Worm (Caenorhabditis elegans) whole organism, L1 larva: ENCODE results near the gene T05H4.4.

ENCODE experiments used
- C16A3.4 ChIP-seq: fragments of 150-350 bp; optimal IDR thresholded peaks from 2 replicates; lab custom pipeline; 2014; ENCODE audit warnings: missing biosample characterization, missing genetic modification characterization
- C34B4.2 ChIP-seq: sonication (generic microtip); optimal IDR thresholded peaks from 2 replicates; lab custom pipeline; 2017; ENCODE audit warnings: mild to moderate bottlenecking, missing genetic modification characterization, missing compliant biosample characterization
- alr-1 ChIP-seq: fragments of 200-800 bp; sonication (Bioruptor generic); optimal IDR thresholded peaks from 2 replicates; lab custom pipeline; 2018; ENCODE audit warnings: borderline replicate concordance, mild to moderate bottlenecking, missing genetic modification characterization, missing compliant biosample characterization
- ama-1 ChIP-seq: fragments of 150-350 bp; optimal IDR thresholded peaks from 2 replicates; lab custom pipeline; 2014
- ceh-63 ChIP-seq: fragments of 200-800 bp; sonication (Bioruptor generic); optimal IDR thresholded peaks from 2 replicates; lab custom pipeline; 2018; ENCODE audit warnings: mild to moderate bottlenecking, missing genetic modification characterization, missing compliant biosample characterization
- dpl-1 ChIP-seq, 3 experiments: fragments of 150-350 bp in 2 of 3; sonication (generic microtip) in 1 of 3; optimal IDR thresholded peaks; 2 replicates each; lab custom pipeline; 2014 to 2017; ENCODE audit warnings: missing biosample characterization in 3 of 3, missing genetic modification characterization in 3 of 3, missing genetic modification reagents in 3 of 3
- dsc-1 ChIP-seq: sonication (generic microtip); optimal IDR thresholded peaks from 2 replicates; lab custom pipeline; 2016; ENCODE audit warnings: mild to moderate bottlenecking, missing genetic modification characterization, missing compliant biosample characterization
- efl-1 ChIP-seq, 4 experiments: fragments of 150-350 bp; optimal IDR thresholded peaks in 3 of 4; peaks in 1 of 4; 1 replicate in 1 of 4; 2 replicates in 3 of 4; lab custom pipeline; 2014; ENCODE audit warnings: missing biosample characterization in 2 of 4, missing genetic modification characterization in 2 of 4, missing genetic modification reagents in 2 of 4
- efl-3 ChIP-seq: fragments of 200-800 bp; sonication (Bioruptor generic); optimal IDR thresholded peaks from 2 replicates; lab custom pipeline; 2018; ENCODE audit warnings: mild to moderate bottlenecking, missing genetic modification characterization, missing compliant biosample characterization
- elt-2 ChIP-seq: sonication (generic microtip); optimal IDR thresholded peaks from 2 replicates; lab custom pipeline; 2016; ENCODE audit warnings: missing genetic modification characterization, mild to moderate bottlenecking, inconsistent platforms, missing compliant biosample characterization, missing genetic modification reagents
- fkh-4 ChIP-seq: sonication (generic microtip); optimal IDR thresholded peaks from 2 replicates; lab custom pipeline; 2016; ENCODE audit warnings: missing compliant biosample characterization, missing genetic modification characterization, borderline replicate concordance
- fkh-8 ChIP-seq: sonication (generic microtip); optimal IDR thresholded peaks from 2 replicates; lab custom pipeline; 2016; ENCODE audit warnings: mild to moderate bottlenecking, missing genetic modification characterization, missing compliant biosample characterization
- grh-1 ChIP-seq: fragments of 200-800 bp; sonication (Bioruptor generic); IDR thresholded peaks from 2 replicates; pipeline ENCODE4 v1.3.6; 2022; ENCODE audit warnings: missing genetic modification reagents, missing genetic modification characterization, missing compliant biosample characterization
- hlh-17 ChIP-seq: fragments of 200-800 bp; sonication (Bioruptor generic); optimal IDR thresholded peaks from 2 replicates; lab custom pipeline; 2018; ENCODE audit warnings: missing genetic modification characterization, mild to moderate bottlenecking, missing compliant biosample characterization, moderate library complexity, borderline replicate concordance
- hpl-2 ChIP-seq: fragments of 150-350 bp; optimal IDR thresholded peaks from 2 replicates; lab custom pipeline; 2014; ENCODE audit warnings: missing biosample characterization, missing genetic modification reagents, missing genetic modification characterization
- irx-1 ChIP-seq: sonication (generic microtip); optimal IDR thresholded peaks from 2 replicates; lab custom pipeline; 2016; ENCODE audit warnings: missing genetic modification characterization, missing compliant biosample characterization
- isw-1 ChIP-seq: fragments of 200-800 bp; sonication (Bioruptor generic); IDR thresholded peaks from 2 replicates; pipeline ENCODE4 v1.3.6; 2022; ENCODE audit warnings: missing genetic modification characterization, missing compliant biosample characterization
- lin-14 ChIP-seq: fragments of 200-800 bp; sonication (Bioruptor generic); optimal IDR thresholded peaks from 2 replicates; lab custom pipeline; 2018; ENCODE audit warnings: mild to moderate bottlenecking, missing genetic modification characterization, moderate library complexity, missing compliant biosample characterization
- lsy-2 ChIP-seq, 2 experiments: fragments of 150-350 bp; optimal IDR thresholded peaks; 2 replicates each; lab custom pipeline; 2014; ENCODE audit warnings: missing biosample characterization in 2 of 2, missing genetic modification characterization in 2 of 2
- mab-9 ChIP-seq: fragments of 200-800 bp; sonication (Bioruptor generic); IDR thresholded peaks from 2 replicates; pipeline ENCODE4 v1.3.6; 2022; ENCODE audit warnings: missing genetic modification reagents, missing genetic modification characterization, missing compliant biosample characterization
- mef-2 ChIP-seq: fragments of 150-350 bp; optimal IDR thresholded peaks from 2 replicates; lab custom pipeline; 2014; ENCODE audit warnings: missing biosample characterization, missing genetic modification characterization
- nhr-11 ChIP-seq: fragments of 150-350 bp; optimal IDR thresholded peaks from 2 replicates; lab custom pipeline; 2014; ENCODE audit warnings: missing biosample characterization, missing genetic modification characterization
- nhr-20 ChIP-seq: sonication (generic microtip); optimal IDR thresholded peaks from 2 replicates; lab custom pipeline; 2016; ENCODE audit warnings: mild to moderate bottlenecking, missing genetic modification characterization, missing compliant biosample characterization
- nhr-47 ChIP-seq: sonication (generic microtip); optimal IDR thresholded peaks from 2 replicates; lab custom pipeline; 2016; ENCODE audit warnings: mild to moderate bottlenecking, missing genetic modification characterization, moderate library complexity, missing compliant biosample characterization
- nhr-76 ChIP-seq: sonication (generic microtip); optimal IDR thresholded peaks from 2 replicates; lab custom pipeline; 2017; ENCODE audit warnings: missing biosample characterization, missing genetic modification characterization
- nhr-77 ChIP-seq: fragments of 150-350 bp; optimal IDR thresholded peaks from 2 replicates; lab custom pipeline; 2014; ENCODE audit warnings: missing biosample characterization, missing genetic modification characterization
- nhr-90 ChIP-seq: sonication (generic microtip); optimal IDR thresholded peaks from 2 replicates; lab custom pipeline; 2016; ENCODE audit warnings: mild to moderate bottlenecking, missing genetic modification characterization, missing compliant biosample characterization; ENCODE audit not compliant: poor library complexity
- pax-3 ChIP-seq: fragments of 200-800 bp; sonication (Bioruptor generic); optimal IDR thresholded peaks from 2 replicates; lab custom pipeline; 2018; ENCODE audit warnings: mild to moderate bottlenecking, missing genetic modification characterization, moderate library complexity, missing compliant biosample characterization
- pqm-1 ChIP-seq: sonication (generic microtip); optimal IDR thresholded peaks from 3 replicates; lab custom pipeline; 2017; ENCODE audit warnings: missing biosample characterization, missing genetic modification characterization
- rnt-1 ChIP-seq: sonication (generic microtip); optimal IDR thresholded peaks from 2 replicates; lab custom pipeline; 2016; ENCODE audit warnings: mild to moderate bottlenecking, missing genetic modification characterization, moderate library complexity, missing compliant biosample characterization
- snu-23 ChIP-seq: sonication (generic microtip); optimal IDR thresholded peaks from 2 replicates; lab custom pipeline; 2016; ENCODE audit warnings: missing genetic modification characterization, missing compliant biosample characterization
- sptf-1 ChIP-seq: fragments of 150-350 bp; optimal IDR thresholded peaks from 2 replicates; lab custom pipeline; 2014; ENCODE audit warnings: missing biosample characterization, missing genetic modification characterization
- tbx-2 ChIP-seq: sonication (generic microtip); optimal IDR thresholded peaks from 2 replicates; lab custom pipeline; 2016; ENCODE audit warnings: missing genetic modification characterization, missing compliant biosample characterization
- unc-130 ChIP-seq: fragments of 150-350 bp; optimal IDR thresholded peaks from 2 replicates; lab custom pipeline; 2017; ENCODE audit warnings: missing biosample characterization, missing genetic modification characterization, inconsistent platforms
- unc-86 ChIP-seq: sonication (generic microtip); optimal IDR thresholded peaks from 2 replicates; lab custom pipeline; 2016; ENCODE audit warnings: missing genetic modification characterization, missing compliant biosample characterization
- zag-1 ChIP-seq: fragments of 150-350 bp; optimal IDR thresholded peaks from 2 replicates; lab custom pipeline; 2014; ENCODE audit warnings: missing biosample characterization, missing genetic modification characterization
- zip-4 ChIP-seq: fragments of 200-800 bp; sonication (Bioruptor generic); optimal IDR thresholded peaks from 2 replicates; lab custom pipeline; 2018; ENCODE audit warnings: mild to moderate bottlenecking, missing genetic modification characterization, moderate library complexity, missing compliant biosample characterization
- ztf-11 ChIP-seq, 2 experiments: sonication (generic microtip); optimal IDR thresholded peaks; 2 replicates each; lab custom pipeline; 2016 to 2017; ENCODE audit warnings: missing genetic modification characterization in 2 of 2, missing biosample characterization in 1 of 2, missing compliant biosample characterization in 1 of 2

T05H4.4 gene

DNA sequence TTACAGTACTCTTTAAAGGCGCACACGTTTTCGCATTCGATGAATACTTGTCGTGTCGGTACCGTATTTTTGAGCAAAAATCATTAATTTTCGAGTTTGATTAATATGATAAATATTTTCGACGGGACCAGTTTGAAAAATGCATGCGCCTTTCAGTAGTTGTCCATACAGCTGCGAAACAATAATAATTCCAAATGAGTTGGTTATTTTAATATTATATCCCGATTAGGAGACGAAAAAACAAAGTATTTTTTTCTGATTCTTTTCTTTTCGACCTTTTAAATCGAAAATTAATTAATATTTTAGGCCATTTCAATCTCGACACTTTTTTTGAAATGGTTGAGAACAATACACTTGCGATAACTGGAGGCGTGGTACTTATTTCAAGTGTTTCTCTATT, at the start of gene T05H4.4:
T05H4.4 (plus strand) TSS at position 301 of the 400 bp plus-strand sequence.
- TF ChIP-seq grh-1 (GFP tag; lab: Robert Waterston, UW) (no peak), pax-3 (tag; lab: Kevin White, UChicago) (no peak), hlh-17 (GFP tag; lab: Kevin White, UChicago) (no peak), isw-1 (GFP tag; lab: Robert Waterston, UW) (no peak), C16A3.4 (no peak), lsy-2 (tag; optimal IDR thresholded peaks at IDR 0.05; lab: Kevin White, UChicago) (no peak), irx-1 (tag; lab: Kevin White, UChicago) (no peak), ama-1 (lab: Kevin White, UChicago) (no peak), pqm-1 (no peak), lin-14 (GFP tag; lab: Kevin White, UChicago) (no peak), mef-2 (tag; lab: Kevin White, UChicago) (no peak), nhr-77 (no peak), mab-9 (GFP tag; lab: Robert Waterston, UW) (no peak), ztf-11 (tag; optimal IDR thresholded peaks at IDR 0.05; lab: Kevin White, UChicago) (no peak), alr-1 (tag; lab: Kevin White, UChicago) (no peak), snu-23 (no peak), zip-4 (no peak)

DNA sequence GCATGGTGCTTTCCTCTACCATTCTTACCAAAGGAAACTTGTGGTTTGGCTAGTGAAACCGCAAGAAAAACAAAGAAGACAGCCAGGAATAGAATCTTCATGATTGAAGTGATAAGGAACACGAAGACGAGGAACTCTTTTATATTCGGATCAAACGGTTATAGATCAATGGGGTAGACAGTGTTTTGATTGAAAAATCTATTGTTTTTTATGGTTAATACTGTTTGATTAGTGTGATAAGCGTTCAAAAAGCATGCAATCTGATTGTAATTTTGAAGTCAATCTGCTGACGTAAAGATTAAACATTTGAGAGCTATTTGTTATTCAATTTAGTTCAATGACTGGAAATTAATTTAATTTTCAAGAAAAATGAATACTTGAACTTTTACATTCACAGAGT, 49.1 kb upstream of the T05H4.4 start, which contains the start of gene F57F4.2:
F57F4.2 (minus strand) TSS at position 101 of the 400 bp plus-strand sequence.
- no peak for TF ChIP-seq C34B4.2 (tag; lab: Kevin White, UChicago)
- TF ChIP-seq efl-3 (GFP tag; lab: Kevin White, UChicago): no peak
- TF ChIP-seq pax-3 (tag; lab: Kevin White, UChicago): no peak
- TF ChIP-seq nhr-76 (tag; lab: Kevin White, UChicago): no peak
- TF ChIP-seq fkh-8 (tag; lab: Kevin White, UChicago): no peak
- no peak for TF ChIP-seq nhr-11 (tag; lab: Kevin White, UChicago)
- no peak for TF ChIP-seq zag-1 (tag; lab: Kevin White, UChicago)
- TF ChIP-seq dsc-1 (tag; lab: Kevin White, UChicago): no peak
- TF ChIP-seq fkh-4: no peak
- TF ChIP-seq mab-9 (GFP tag; lab: Robert Waterston, UW): no peak
- no peak for TF ChIP-seq nhr-77
- no peak for TF ChIP-seq pqm-1
- no peak for TF ChIP-seq nhr-47 (tag; lab: Kevin White, UChicago)
- no peak for TF ChIP-seq unc-130 (tag; lab: Kevin White, UChicago)

DNA sequence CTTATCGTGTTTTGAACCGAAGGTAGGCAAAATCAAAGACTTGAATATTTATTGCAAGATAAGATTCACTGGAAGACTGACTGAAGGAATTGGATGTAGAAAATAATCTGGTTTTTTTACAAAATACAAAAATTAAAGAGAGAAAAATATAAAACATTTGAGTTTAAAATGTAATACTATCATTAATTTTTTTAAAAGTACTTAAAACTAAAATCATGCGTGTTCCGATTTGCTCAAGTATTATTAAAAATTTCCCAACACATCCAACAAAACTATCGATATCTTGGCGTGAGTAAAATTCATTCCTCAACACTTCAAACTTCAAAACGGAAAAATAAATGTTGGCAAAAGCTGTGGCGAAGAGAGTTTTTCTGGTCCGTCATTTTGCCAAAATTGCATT, 48.5 kb upstream of the T05H4.4 start, which contains the start of gene F57F4.1:
F57F4.1 (plus strand) TSS at position 301 of the 400 bp plus-strand sequence.
- TF ChIP-seq nhr-20 (tag; lab: Kevin White, UChicago) (no peak), hpl-2 (GFP tag; lab: Kevin White, UChicago) (no peak), nhr-90 (tag; lab: Kevin White, UChicago) (no peak), unc-130 (tag; lab: Kevin White, UChicago) (no peak), tbx-2 (tag; lab: Kevin White, UChicago) (no peak), efl-1 (optimal IDR thresholded peaks at IDR 0.05; lab: Kevin White, UChicago) (no peak), efl-1 (GFP tag; optimal IDR thresholded peaks at IDR 0.05 in 1 of 2; lab: Kevin White, UChicago) (no peak), pax-3 (tag; lab: Kevin White, UChicago) (no peak), snu-23 (no peak), fkh-4 (no peak), unc-86 (tag; lab: Kevin White, UChicago) (no peak), mef-2 (tag; lab: Kevin White, UChicago) (no peak)

DNA sequence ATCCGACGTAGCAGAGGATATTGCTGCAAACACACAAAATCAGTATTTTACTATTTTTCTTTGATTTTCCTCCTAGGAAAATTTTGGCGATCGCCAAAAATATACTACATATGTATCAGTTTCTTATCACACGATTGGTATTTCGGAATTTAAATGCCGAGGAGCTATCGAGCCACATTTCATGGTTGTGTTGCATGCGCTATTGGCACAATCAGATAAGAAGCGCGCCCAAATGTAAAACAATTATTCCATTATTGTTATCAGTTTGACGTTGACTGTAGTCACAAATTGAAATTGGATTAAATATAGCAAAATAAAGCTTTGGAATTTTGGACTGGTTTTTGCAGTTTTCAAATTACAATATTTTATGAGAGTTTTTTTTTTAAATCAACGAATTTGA, 39.8 kb upstream of the T05H4.4 start:
- TF ChIP-seq rnt-1 (tag; lab: Kevin White, UChicago) (no peak), ceh-63 (GFP tag; lab: Kevin White, UChicago) (no peak), lin-14 (GFP tag; lab: Kevin White, UChicago) (peak; percentile 10), efl-1 (optimal IDR thresholded peaks at IDR 0.05; lab: Kevin White, UChicago) (no peak), efl-1 (GFP tag; optimal IDR thresholded peaks at IDR 0.05 in 1 of 2; lab: Kevin White, UChicago) (no peak), sptf-1 (tag; lab: Kevin White, UChicago) (no peak), elt-2 (peak; percentile 88), nhr-20 (tag; lab: Kevin White, UChicago) (no peak), dpl-1 (GFP tag; optimal IDR thresholded peaks at IDR 0.05; lab: Kevin White, UChicago) (no peak)
